Worm (Caenorhabditis elegans): ENCODE data around the gene F12A10.1.
A peak's percentile ranks its signal among the peaks of the same experiment; 100 is the strongest.

DNA sequence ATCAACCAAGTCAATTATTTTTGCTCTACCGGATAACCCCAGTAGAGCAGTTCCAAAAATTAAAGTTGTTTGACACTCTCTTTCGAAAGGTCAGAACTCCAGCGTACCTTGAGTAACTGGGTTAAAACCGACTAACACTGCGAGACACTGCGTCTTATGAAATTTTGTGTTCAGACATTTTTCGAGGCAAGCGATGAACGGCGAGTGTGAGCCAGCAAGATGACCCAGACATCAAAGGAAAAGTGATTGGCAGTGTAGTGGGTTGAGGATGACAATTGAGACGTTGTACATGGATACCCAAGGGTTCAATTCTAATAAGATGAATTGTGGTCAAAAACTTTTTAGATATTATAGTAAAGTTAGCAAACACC is 47.8 kb downstream of the F12A10.1 start:
- TF ChIP-seq egl-43 (GFP tag; IDR thresholded peaks at IDR 0.05): peak; percentile 65; the same call in 1 of the 2 replicates
- no peak for TF ChIP-seq ceh-82 (tag; optimal IDR thresholded peaks at IDR 0.05)
- TF ChIP-seq ama-1 (optimal IDR thresholded peaks at IDR 0.05): peak; percentile 99
- TF ChIP-seq unc-39 (tag; optimal IDR thresholded peaks at IDR 0.05): no peak
